Fruit fly (Drosophila melanogaster) whole organism, pupa: Measurements from ENCODE around the gene Eig71Eh.
A peak's percentile ranks its signal among the peaks of the same experiment; 100 is the strongest.

ENCODE experiments used
- CG10348 ChIP-seq: fragments of 200-800 bp; sonication (Bioruptor generic); IDR thresholded peaks from 2 replicates; pipeline ENCODE4 v1.3.6; 2022; ENCODE audit warnings: missing biosample characterization, missing genetic modification characterization
- CG12605 ChIP-seq: fragments of 200-800 bp; sonication (Bioruptor generic); IDR thresholded peaks from 2 replicates; pipeline ENCODE4 v1.3.6; 2022; ENCODE audit warnings: missing biosample characterization, missing genetic modification characterization
- CG13204 ChIP-seq: fragments of 200-800 bp; sonication (Bioruptor generic); optimal IDR thresholded peaks from 2 replicates; lab custom pipeline; 2018; ENCODE audit warnings: missing biosample characterization, mild to moderate bottlenecking, missing genetic modification characterization, moderate library complexity
- CG14655 ChIP-seq: fragments of 200-800 bp; sonication (Bioruptor generic); optimal IDR thresholded peaks from 3 replicates; lab custom pipeline; 2017; ENCODE audit warnings: mild to moderate bottlenecking, missing biosample characterization, missing genetic modification reagents, missing genetic modification characterization
- CG15710 ChIP-seq: fragments of 200-800 bp; sonication (Bioruptor generic); optimal IDR thresholded peaks from 2 replicates; lab custom pipeline; 2018; ENCODE audit warnings: missing biosample characterization, mild to moderate bottlenecking, missing genetic modification characterization, moderate library complexity
- CG17806 ChIP-seq: fragments of 200-800 bp; sonication (Bioruptor generic); optimal IDR thresholded peaks from 2 replicates; lab custom pipeline; 2018; ENCODE audit warnings: missing biosample characterization, mild to moderate bottlenecking, missing genetic modification characterization, moderate library complexity
- CG32121 ChIP-seq: fragments of 200-800 bp; sonication (Bioruptor generic); IDR thresholded peaks from 2 replicates; pipeline ENCODE4 v1.3.6; 2022; ENCODE audit warnings: missing biosample characterization, missing genetic modification characterization
- CG34367 ChIP-seq: fragments of 200-800 bp; sonication (Bioruptor generic); optimal IDR thresholded peaks from 2 replicates; lab custom pipeline; 2018; ENCODE audit warnings: missing biosample characterization, mild to moderate bottlenecking, missing genetic modification characterization
- CG4496 ChIP-seq: fragments of 200-800 bp; sonication (Bioruptor generic); IDR thresholded peaks from 3 replicates; pipeline ENCODE4 v1.3.6; 2022; ENCODE audit warnings: missing biosample characterization, missing genetic modification characterization
- CG8159 ChIP-seq: fragments of 200-800 bp; sonication (Bioruptor generic); optimal IDR thresholded peaks from 3 replicates; lab custom pipeline; 2018; ENCODE audit warnings: missing biosample characterization, mild to moderate bottlenecking, missing genetic modification characterization, moderate library complexity
- CG8301 ChIP-seq: fragments of 200-800 bp; sonication (Bioruptor generic); optimal IDR thresholded peaks from 2 replicates; lab custom pipeline; 2018; ENCODE audit warnings: missing biosample characterization, mild to moderate bottlenecking, missing genetic modification characterization
- CG9948 ChIP-seq: fragments of 200-800 bp; sonication (Bioruptor generic); optimal IDR thresholded peaks from 2 replicates; lab custom pipeline; 2018; ENCODE audit warnings: missing biosample characterization, mild to moderate bottlenecking, missing genetic modification characterization, moderate library complexity
- D1 ChIP-seq: fragments of 200-800 bp; sonication (Bioruptor generic); optimal IDR thresholded peaks from 2 replicates; lab custom pipeline; 2018; ENCODE audit warnings: missing biosample characterization, mild to moderate bottlenecking, missing genetic modification characterization, moderate library complexity
- EcR ChIP-seq: fragments of 200-800 bp; sonication (Bioruptor generic); optimal IDR thresholded peaks from 3 replicates; lab custom pipeline; 2019; ENCODE audit warnings: missing biosample characterization, missing genetic modification characterization, mild to moderate bottlenecking, moderate library complexity, missing genetic modification reagents
- Ets98B ChIP-seq: fragments of 200-800 bp; sonication (Bioruptor generic); IDR thresholded peaks from 2 replicates; pipeline ENCODE4 v1.3.6; 2022; ENCODE audit warnings: missing biosample characterization, missing genetic modification characterization
- Pif1A ChIP-seq: fragments of 200-800 bp; sonication (Bioruptor generic); optimal IDR thresholded peaks from 3 replicates; lab custom pipeline; 2016; ENCODE audit warnings: missing biosample characterization, missing genetic modification characterization
- Pif1B ChIP-seq: fragments of 200-800 bp; sonication (Bioruptor generic); optimal IDR thresholded peaks from 3 replicates; lab custom pipeline; 2016; ENCODE audit warnings: missing biosample characterization, missing genetic modification characterization
- Snoo ChIP-seq: fragments of 200-800 bp; sonication (Bioruptor generic); optimal IDR thresholded peaks from 3 replicates; lab custom pipeline; 2017; ENCODE audit warnings: missing biosample characterization, mild to moderate bottlenecking, missing genetic modification characterization, inconsistent platforms
- fd96Ca ChIP-seq: fragments of 200-800 bp; sonication (Bioruptor generic); IDR thresholded peaks from 3 replicates; pipeline ENCODE4 v1.3.6; 2022; ENCODE audit warnings: missing biosample characterization, missing genetic modification characterization
- gl ChIP-seq: fragments of 200-800 bp; sonication (Bioruptor generic); optimal IDR thresholded peaks from 2 replicates; lab custom pipeline; 2018; ENCODE audit warnings: missing biosample characterization, mild to moderate bottlenecking, missing genetic modification characterization
- rn ChIP-seq: fragments of 200-800 bp; sonication (Bioruptor generic); IDR thresholded peaks from 2 replicates; pipeline ENCODE4 v1.3.6; 2022; ENCODE audit warnings: missing biosample characterization, missing genetic modification characterization

Gene Eig71Eh

dm6 chr3L:15646182-15646581 is 13.1 kb downstream of the Eig71Eh start:
- TF ChIP-seq CG10348 (GFP tag; lab: Robert Waterston, UW) (no peak), CG12605 (GFP tag; lab: Robert Waterston, UW) (no peak), gl (tag; lab: Kevin White, UChicago) (no peak), Pif1A (GFP tag; lab: Kevin White, UChicago) (no peak), CG15710 (tag; lab: Kevin White, UChicago) (no peak), CG14655 (GFP tag; lab: Kevin White, UChicago) (no peak)

- peak; percentile 51 for TF ChIP-seq CG14655 (GFP tag; lab: Kevin White, UChicago)
- TF ChIP-seq CG8301 (tag; lab: Kevin White, UChicago), result peak; percentile 45
- no peak for TF ChIP-seq EcR (GFP tag; lab: Kevin White, UChicago)
- TF ChIP-seq CG4496, result 0 out of 3 replicates have a peak, but pooled peaks have one; percentile 21
- TF ChIP-seq CG32121 (GFP tag; lab: Robert Waterston, UW), result no peak
- TF ChIP-seq gl (tag; lab: Kevin White, UChicago), result no peak
- TF ChIP-seq CG13204, result no peak
- no peak for TF ChIP-seq Pif1B (GFP tag; lab: Kevin White, UChicago)
- TF ChIP-seq CG9948, result peak; percentile 47
- TF ChIP-seq Snoo (tag; lab: Kevin White, UChicago), result peak; percentile 28
- TF ChIP-seq CG10348 (GFP tag; lab: Robert Waterston, UW), result no peak
- TF ChIP-seq CG12605 (GFP tag; lab: Robert Waterston, UW), result 0 out of 2 replicates have a peak, but pooled peaks have one; percentile 7
- peak; percentile 81 for TF ChIP-seq CG8159 (tag; lab: Kevin White, UChicago)
- no peak for TF ChIP-seq fd96Ca (GFP tag; lab: Robert Waterston, UW)
- TF ChIP-seq CG17806 (tag; lab: Kevin White, UChicago), result peak; percentile 32
- no peak for TF ChIP-seq CG34367 (tag; lab: Kevin White, UChicago)
- no peak for TF ChIP-seq D1 (tag; lab: Kevin White, UChicago)
- peak; percentile 54 for TF ChIP-seq CG15710 (tag; lab: Kevin White, UChicago)
- TF ChIP-seq Pif1A (GFP tag; lab: Kevin White, UChicago), result peak; percentile 11
- no peak for TF ChIP-seq rn (GFP tag; lab: Robert Waterston, UW)
- no peak for TF ChIP-seq Ets98B
These were observed 17.6 kb downstream of the Eig71Eh start for dm6 chr3L:15641590-15642019.

dm6 chr3L:15639978-15640377 is 19.3 kb downstream of the Eig71Eh start:
- TF ChIP-seq CG8159 (tag; lab: Kevin White, UChicago), result no peak
- TF ChIP-seq CG15710 (tag; lab: Kevin White, UChicago), result no peak
- TF ChIP-seq Pif1B (GFP tag; lab: Kevin White, UChicago), result no peak
- TF ChIP-seq CG32121 (GFP tag; lab: Robert Waterston, UW), result no peak
- no peak for TF ChIP-seq CG34367 (tag; lab: Kevin White, UChicago)
- TF ChIP-seq CG8301 (tag; lab: Kevin White, UChicago), result no peak
- TF ChIP-seq CG13204, result no peak
- TF ChIP-seq Snoo (tag; lab: Kevin White, UChicago), result no peak

- TF ChIP-seq CG14655 (GFP tag; lab: Kevin White, UChicago) (no peak), rn (GFP tag; lab: Robert Waterston, UW) (no peak), Pif1A (GFP tag; lab: Kevin White, UChicago) (no peak), Ets98B (no peak), CG15710 (tag; lab: Kevin White, UChicago) (no peak), CG34367 (tag; lab: Kevin White, UChicago) (no peak), CG12605 (GFP tag; lab: Robert Waterston, UW) (no peak)
These were observed 20.7 kb downstream of the Eig71Eh start for dm6 chr3L:15638524-15638923.

dm6 chr3L:15637618-15638017 is 21.6 kb downstream of the Eig71Eh start:
- TF ChIP-seq Pif1B (GFP tag; lab: Kevin White, UChicago) (no peak), Pif1A (GFP tag; lab: Kevin White, UChicago) (peak; percentile 34), CG10348 (GFP tag; lab: Robert Waterston, UW) (no peak), CG15710 (tag; lab: Kevin White, UChicago) (no peak), EcR (GFP tag; lab: Kevin White, UChicago) (peak; percentile 89), fd96Ca (GFP tag; lab: Robert Waterston, UW) (no peak), CG13204 (no peak), Snoo (tag; lab: Kevin White, UChicago) (no peak), gl (tag; lab: Kevin White, UChicago) (peak; percentile 36), Ets98B (no peak)
- TF ChIP-seq, all 21 proteins: peak for 3

dm6 chr3L:15636978-15637377 is 22.3 kb downstream of the Eig71Eh start:
- TF ChIP-seq Pif1A (GFP tag; lab: Kevin White, UChicago), result no peak
- TF ChIP-seq CG14655 (GFP tag; lab: Kevin White, UChicago), result no peak
- no peak for TF ChIP-seq CG10348 (GFP tag; lab: Robert Waterston, UW)
- TF ChIP-seq CG4496, result no peak
- TF ChIP-seq CG8301 (tag; lab: Kevin White, UChicago), result no peak
- TF ChIP-seq D1 (tag; lab: Kevin White, UChicago), result no peak
- no peak for TF ChIP-seq CG15710 (tag; lab: Kevin White, UChicago)
- no peak for TF ChIP-seq gl (tag; lab: Kevin White, UChicago)
- no peak for TF ChIP-seq Ets98B
- no peak for TF ChIP-seq CG34367 (tag; lab: Kevin White, UChicago)
- no peak for TF ChIP-seq CG17806 (tag; lab: Kevin White, UChicago)
- no peak for TF ChIP-seq CG32121 (GFP tag; lab: Robert Waterston, UW)
